Worm (Caenorhabditis elegans): Measurements from ENCODE around the gene lgc-12.
A peak's percentile ranks its signal among the peaks of the same experiment; 100 is the strongest.
"Not testable (repeated sequence)": the region's sequence is repeated elsewhere in the genome, so short reads cannot be mapped to it uniquely, and the experiment has no call there.

lgc-12 gene

ce11 chrIII:7594482-7594881 is 32.5 kb downstream of the lgc-12 start, which contains the start of gene Y80D4G.2:
Gene Y80D4G.2 (minus strand): TSS chrIII:7594582.
- TF ChIP-seq ceh-91 (GFP tag; IDR thresholded peaks at IDR 0.05); hlh-12 (tag; optimal IDR thresholded peaks at IDR 0.05); rpc-1 (optimal IDR thresholded peaks at IDR 0.05); rpc-1 (tag; optimal IDR thresholded peaks at IDR 0.05): not testable (repeated sequence)

DNA sequence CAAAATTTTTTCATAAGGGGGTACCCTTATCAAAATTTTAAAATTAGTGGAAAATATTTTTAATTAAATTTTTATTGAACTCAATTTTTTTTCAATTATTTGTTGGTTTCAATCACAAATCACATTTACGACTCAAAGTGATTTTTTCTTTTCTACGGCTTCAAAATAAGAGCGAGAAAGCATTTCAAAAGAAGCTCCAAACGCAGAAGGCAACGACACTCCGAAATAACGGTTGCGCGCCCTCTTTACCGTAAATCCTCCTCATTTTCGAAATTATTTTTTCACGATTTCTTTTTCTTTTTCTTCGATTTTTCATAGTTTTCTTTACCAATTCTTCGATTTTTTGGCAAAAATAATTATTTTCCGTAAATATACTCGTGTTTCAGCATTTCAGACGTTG is 39.1 kb downstream of the lgc-12 start:
- TF ChIP-seq attf-3 (GFP tag; conservative IDR thresholded peaks at IDR 0.05), result peak; percentile 86

DNA sequence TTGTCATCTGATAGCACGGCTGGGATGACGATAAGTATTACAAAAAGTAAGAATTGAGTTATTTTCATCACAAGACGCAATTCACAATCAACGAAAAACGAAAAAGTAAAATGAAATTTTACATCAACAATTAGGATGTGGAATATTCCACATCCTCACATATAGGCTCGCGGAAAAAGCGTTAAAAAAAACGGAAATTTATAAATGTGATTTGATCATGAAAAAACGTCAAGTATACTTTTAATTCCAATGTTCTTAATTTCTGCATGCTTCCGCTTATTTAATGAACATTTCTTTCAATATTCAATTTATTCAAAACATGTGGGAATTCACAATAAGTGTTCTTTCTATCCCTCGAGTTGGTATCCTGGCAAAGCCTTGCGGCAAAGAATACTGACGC is 46.3 kb downstream of the lgc-12 start, which contains the start of gene T04A6.3:
Gene T04A6.3, minus strand, starts transcription at position 101 of the 400 bp plus-strand sequence.
- TF ChIP-seq unc-62 (GFP tag; optimal IDR thresholded peaks at IDR 0.05), result no peak
- TF ChIP-seq Y56A3A.18 (GFP tag; IDR thresholded peaks at IDR 0.05), result no peak
- TF ChIP-seq ztf-28 (GFP tag; IDR thresholded peaks at IDR 0.05), result no peak
- no peak for TF ChIP-seq F52B5.7 (tag; optimal IDR thresholded peaks at IDR 0.05)
- no peak for TF ChIP-seq ceh-40 (GFP tag; IDR thresholded peaks at IDR 0.05)

DNA sequence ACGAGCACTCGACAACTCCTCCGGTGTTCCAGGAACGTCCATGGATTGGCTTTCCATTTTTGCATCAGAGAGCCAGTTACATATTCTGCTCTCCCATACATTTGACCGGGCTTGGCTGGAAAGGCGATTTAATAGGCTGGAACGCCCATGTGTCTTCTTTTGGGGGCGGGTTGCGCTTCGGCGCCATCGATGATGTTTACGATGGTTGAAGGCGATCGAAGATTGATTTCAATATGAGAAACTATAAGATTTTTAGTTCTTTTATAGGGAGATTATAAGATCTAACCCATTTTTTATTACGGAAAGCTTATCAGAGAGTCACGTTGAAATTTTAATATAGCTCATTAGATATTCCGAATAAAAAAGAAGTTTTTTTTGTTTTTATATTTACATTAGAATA is 47.2 kb downstream of the lgc-12 start, which contains the start of gene nsph-4.3:
Gene nsph-4.3, minus strand, starts transcription at position 101 of the 400 bp plus-strand sequence.
- no peak for TF ChIP-seq die-1 (tag; optimal IDR thresholded peaks at IDR 0.05)
